Worm (Caenorhabditis elegans): Measurements from ENCODE around the gene cyp-34A2.

- TF ChIP-seq nhr-76 (tag; optimal IDR thresholded peaks at IDR 0.05) (no peak), lin-35 (GFP tag; optimal IDR thresholded peaks at IDR 0.05) (no peak), skn-1 (tag; optimal IDR thresholded peaks at IDR 0.05) (no peak), jun-1 (tag; optimal IDR thresholded peaks at IDR 0.05) (no peak), nhr-12 (tag; optimal IDR thresholded peaks at IDR 0.05) (no peak), lin-39 (tag; optimal IDR thresholded peaks at IDR 0.05) (no peak), ama-1 (optimal IDR thresholded peaks at IDR 0.05) (no peak), nhr-28 (tag; optimal IDR thresholded peaks at IDR 0.05) (no peak), nhr-237 (tag; optimal IDR thresholded peaks at IDR 0.05) (no peak)
Observed at ce11 chrV:15303625-15304024, 12.7 kb upstream of the cyp-34A2 start, which contains the start of gene srx-48.
